Fruit fly (Drosophila melanogaster) whole organism, embryonic: Measurements from ENCODE around the gene CG5273.
A peak's percentile ranks its signal among the peaks of the same experiment; 100 is the strongest.

Experiments used
- Antp ChIP-seq: fragments of 200-800 bp; sonication (Bioruptor generic); optimal IDR thresholded peaks from 3 replicates; lab custom pipeline; 2016; ENCODE audit warnings: missing biosample characterization, missing genetic modification characterization
- Bdp1 ChIP-seq: fragments of 200-800 bp; sonication (Bioruptor generic); optimal IDR thresholded peaks from 3 replicates; lab custom pipeline; 2016; ENCODE audit warnings: missing biosample characterization, missing genetic modification characterization
- CG10366 ChIP-seq: fragments of 200-800 bp; sonication (Bioruptor generic); IDR thresholded peaks from 2 replicates; pipeline ENCODE4 v1.3.6; 2022; ENCODE audit warnings: missing biosample characterization, missing genetic modification characterization
- CG10543 ChIP-seq: fragments of 200-800 bp; sonication (Bioruptor generic); optimal IDR thresholded peaks from 3 replicates; lab custom pipeline; 2017; ENCODE audit warnings: missing biosample characterization, mild to moderate bottlenecking, missing genetic modification characterization, moderate library complexity
- CG11093 ChIP-seq: fragments of 200-800 bp; sonication (Bioruptor generic); IDR thresholded peaks from 3 replicates; pipeline ENCODE4 v1.3.6; 2022; ENCODE audit warnings: missing biosample characterization, missing genetic modification characterization
- CG11695 ChIP-seq: fragments of 200-800 bp; sonication (Bioruptor generic); IDR thresholded peaks from 3 replicates; pipeline ENCODE4 v1.3.6; 2022; ENCODE audit warnings: missing biosample characterization, missing genetic modification characterization
- CG13123 ChIP-seq: fragments of 200-800 bp; sonication (Bioruptor generic); optimal IDR thresholded peaks from 2 replicates; lab custom pipeline; 2016; ENCODE audit warnings: missing biosample characterization, missing genetic modification characterization
- CG13296 ChIP-seq: fragments of 200-800 bp; sonication (Bioruptor generic); optimal IDR thresholded peaks from 3 replicates; lab custom pipeline; 2018; ENCODE audit warnings: missing biosample characterization, mild to moderate bottlenecking, missing genetic modification characterization
- CG4328 ChIP-seq: fragments of 200-800 bp; sonication (Bioruptor generic); optimal IDR thresholded peaks from 3 replicates; lab custom pipeline; 2017; ENCODE audit warnings: missing biosample characterization, missing genetic modification reagents, missing genetic modification characterization
- CG4617 ChIP-seq: fragments of 200-800 bp; sonication (Bioruptor generic); optimal IDR thresholded peaks from 3 replicates; lab custom pipeline; 2016; ENCODE audit warnings: missing biosample characterization, missing genetic modification characterization, borderline replicate concordance
- CG7839 ChIP-seq: fragments of 200-800 bp; sonication (Bioruptor generic); optimal IDR thresholded peaks from 3 replicates; lab custom pipeline; 2018; ENCODE audit warnings: missing biosample characterization, mild to moderate bottlenecking, missing genetic modification characterization, moderate library complexity
- CG8089 ChIP-seq: fragments of 200-800 bp; sonication (Bioruptor generic); optimal IDR thresholded peaks from 3 replicates; lab custom pipeline; 2016; ENCODE audit warnings: missing biosample characterization, missing genetic modification characterization
- CG8388 ChIP-seq: fragments of 200-800 bp; sonication (Bioruptor generic); optimal IDR thresholded peaks from 2 replicates; lab custom pipeline; 2019; ENCODE audit warnings: missing biosample characterization, mild to moderate bottlenecking, missing genetic modification characterization, moderate library complexity
- CG8478 ChIP-seq: fragments of >200 bp; optimal IDR thresholded peaks from 2 replicates; lab custom pipeline; 2018
- CG9609 ChIP-seq: fragments of 200-800 bp; sonication (Bioruptor generic); optimal IDR thresholded peaks from 3 replicates; lab custom pipeline; 2016; ENCODE audit warnings: missing biosample characterization, missing genetic modification characterization
- CG9727 ChIP-seq: fragments of 200-800 bp; sonication (Bioruptor generic); optimal IDR thresholded peaks from 3 replicates; lab custom pipeline; 2017; ENCODE audit warnings: missing biosample characterization, mild to moderate bottlenecking, missing genetic modification characterization
- CG9797 ChIP-seq: fragments of 200-800 bp; sonication (Bioruptor generic); optimal IDR thresholded peaks from 3 replicates; lab custom pipeline; 2018; ENCODE audit warnings: missing biosample characterization, mild to moderate bottlenecking, missing genetic modification characterization
- CkIIα-i1 ChIP-seq: fragments of 200-800 bp; sonication (Bioruptor generic); IDR thresholded peaks from 2 replicates; pipeline ENCODE4 v1.3.6; 2022; ENCODE audit warnings: missing biosample characterization, missing genetic modification characterization
- CrebB ChIP-seq: fragments of 200-800 bp; sonication (Bioruptor generic); optimal IDR thresholded peaks from 3 replicates; lab custom pipeline; 2018; ENCODE audit warnings: missing biosample characterization, mild to moderate bottlenecking, missing genetic modification characterization
- D ChIP-seq, 2 experiments: fragments of 200-800 bp in 1 of 2; fragments of >200 bp in 1 of 2; sonication (Bioruptor generic) in 1 of 2; optimal IDR thresholded peaks; 2 replicates in 1 of 2; 3 replicates in 1 of 2; lab custom pipeline; 2017; ENCODE audit warnings: mild to moderate bottlenecking in 1 of 2, missing biosample characterization in 1 of 2, missing genetic modification characterization in 1 of 2, missing genetic modification reagents in 1 of 2
- Dp ChIP-seq: fragments of 200-800 bp; sonication (Bioruptor generic); optimal IDR thresholded peaks from 2 replicates; lab custom pipeline; 2018; ENCODE audit warnings: missing biosample characterization, mild to moderate bottlenecking, missing genetic modification characterization, moderate library complexity
- Ets65A ChIP-seq: fragments of 200-800 bp; sonication (Bioruptor generic); peaks from one replicate; lab custom pipeline; 2016; ENCODE audit warnings: missing biosample characterization, missing genetic modification characterization
- Fer1 ChIP-seq: fragments of 200-800 bp; sonication (Bioruptor generic); optimal IDR thresholded peaks from 2 replicates; lab custom pipeline; 2017; ENCODE audit warnings: missing biosample characterization, mild to moderate bottlenecking, missing genetic modification characterization
- Gug ChIP-seq: fragments of 200-800 bp; sonication (Bioruptor generic); IDR thresholded peaks from 4 replicates; pipeline ENCODE4 v1.3.6; 2022; ENCODE audit warnings: missing biosample characterization, missing genetic modification characterization
- Lhr ChIP-seq: fragments of 200-800 bp; sonication (Bioruptor generic); optimal IDR thresholded peaks from 3 replicates; lab custom pipeline; 2017; ENCODE audit warnings: mild to moderate bottlenecking, missing biosample characterization, missing genetic modification reagents, missing genetic modification characterization
- NK7.1 ChIP-seq: fragments of 200-800 bp; sonication (Bioruptor generic); optimal IDR thresholded peaks from 3 replicates; lab custom pipeline; 2016; ENCODE audit warnings: missing biosample characterization, missing genetic modification characterization
- Nf-YA ChIP-seq: fragments of 200-800 bp; sonication (Bioruptor generic); IDR thresholded peaks from 2 replicates; pipeline ENCODE4 v1.3.6; 2022; ENCODE audit warnings: missing biosample characterization, missing genetic modification characterization
- Rfx ChIP-seq: fragments of 200-800 bp; sonication (Bioruptor generic); IDR thresholded peaks from 2 replicates; pipeline ENCODE4 v1.3.6; 2022; ENCODE audit warnings: missing biosample characterization, missing genetic modification characterization
- Rx ChIP-seq: fragments of 200-800 bp; sonication (Bioruptor generic); IDR thresholded peaks from 2 replicates; pipeline ENCODE4 v1.3.6; 2022; ENCODE audit warnings: missing biosample characterization, missing genetic modification characterization
- Sox100B ChIP-seq: fragments of 200-800 bp; sonication (Bioruptor generic); optimal IDR thresholded peaks from 3 replicates; lab custom pipeline; 2018; ENCODE audit warnings: missing biosample characterization, mild to moderate bottlenecking, missing genetic modification characterization
- Spps ChIP-seq: fragments of 200-800 bp; sonication (Bioruptor generic); optimal IDR thresholded peaks from 2 replicates; lab custom pipeline; 2018; ENCODE audit warnings: missing biosample characterization, mild to moderate bottlenecking, missing genetic modification characterization
- Sry-δ ChIP-seq: fragments of 200-800 bp; sonication (Bioruptor generic); optimal IDR thresholded peaks from 2 replicates; lab custom pipeline; 2016; ENCODE audit warnings: missing biosample characterization, missing genetic modification characterization
- Trl ChIP-seq, 3 experiments: fragments of >200 bp in 2 of 3; fragments of 200-800 bp in 1 of 3; sonication (Bioruptor generic) in 1 of 3; optimal IDR thresholded peaks; 2 replicates in 1 of 3; 3 replicates in 2 of 3; lab custom pipeline; 2016 to 2017; ENCODE audit warnings: missing biosample characterization in 1 of 3, missing genetic modification characterization in 1 of 3
- bsh ChIP-seq, 2 experiments: fragments of 200-800 bp; sonication (Bioruptor generic); optimal IDR thresholded peaks; 2 replicates each; lab custom pipeline; 2017 to 2018; ENCODE audit warnings: mild to moderate bottlenecking in 2 of 2, missing biosample characterization in 2 of 2, missing genetic modification characterization in 2 of 2, moderate library complexity in 1 of 2
- cg ChIP-seq: fragments of 200-800 bp; sonication (Bioruptor generic); optimal IDR thresholded peaks from 3 replicates; lab custom pipeline; 2019; ENCODE audit warnings: missing biosample characterization, mild to moderate bottlenecking, missing genetic modification characterization, moderate library complexity
- chn ChIP-seq: fragments of 200-800 bp; sonication (Bioruptor generic); optimal IDR thresholded peaks from 2 replicates; lab custom pipeline; 2016; ENCODE audit warnings: missing biosample characterization, missing genetic modification characterization
- crc ChIP-seq: fragments of 200-800 bp; sonication (Bioruptor generic); optimal IDR thresholded peaks from 2 replicates; lab custom pipeline; 2016; ENCODE audit warnings: missing biosample characterization, missing genetic modification characterization
- dmrt11E ChIP-seq: fragments of 200-800 bp; sonication (Bioruptor generic); optimal IDR thresholded peaks from 3 replicates; lab custom pipeline; 2018; ENCODE audit warnings: missing biosample characterization, mild to moderate bottlenecking, missing genetic modification characterization, moderate library complexity
- dmrt99B ChIP-seq: fragments of 200-800 bp; sonication (Bioruptor generic); optimal IDR thresholded peaks from 2 replicates; lab custom pipeline; 2018; ENCODE audit warnings: missing biosample characterization, mild to moderate bottlenecking, missing genetic modification characterization, moderate library complexity
- exex ChIP-seq: fragments of 200-800 bp; sonication (Bioruptor generic); optimal IDR thresholded peaks from 4 replicates; lab custom pipeline; 2018; ENCODE audit warnings: missing biosample characterization, mild to moderate bottlenecking, missing genetic modification characterization, moderate library complexity
- fru ChIP-seq: fragments of >200 bp; optimal IDR thresholded peaks from 2 replicates; lab custom pipeline; 2017
- insv ChIP-seq, 2 experiments: fragments of 200-800 bp; sonication (Bioruptor generic); optimal IDR thresholded peaks; 3 replicates each; lab custom pipeline; 2016 to 2018; ENCODE audit warnings: missing biosample characterization in 2 of 2, missing genetic modification characterization in 2 of 2
- mirr ChIP-seq: fragments of 200-800 bp; sonication (Bioruptor generic); optimal IDR thresholded peaks from 3 replicates; lab custom pipeline; 2018; ENCODE audit warnings: missing biosample characterization, mild to moderate bottlenecking, missing genetic modification characterization
- mld ChIP-seq: fragments of 200-800 bp; sonication (Bioruptor generic); IDR thresholded peaks from 3 replicates; pipeline ENCODE4 v1.3.6; 2022; ENCODE audit warnings: missing biosample characterization, missing genetic modification characterization; ENCODE audit not compliant: partially characterized antibody
- peb ChIP-seq: fragments of 200-800 bp; sonication (Bioruptor generic); IDR thresholded peaks from 2 replicates; pipeline ENCODE4 v1.3.6; 2022; ENCODE audit warnings: missing biosample characterization, missing genetic modification characterization
- phol ChIP-seq: fragments of 200-800 bp; sonication (Bioruptor generic); optimal IDR thresholded peaks from 3 replicates; lab custom pipeline; 2018; ENCODE audit warnings: missing biosample characterization, mild to moderate bottlenecking, missing genetic modification characterization, moderate library complexity
- ranshi ChIP-seq: fragments of 200-800 bp; sonication (Bioruptor generic); IDR thresholded peaks from 2 replicates; pipeline ENCODE4 v1.3.6; 2022; ENCODE audit warnings: missing biosample characterization, missing genetic modification characterization
- shn ChIP-seq: fragments of 200-800 bp; sonication (Bioruptor generic); optimal IDR thresholded peaks from 3 replicates; lab custom pipeline; 2016; ENCODE audit warnings: missing biosample characterization, missing genetic modification characterization
- slbo ChIP-seq: fragments of 200-800 bp; sonication (Bioruptor generic); IDR thresholded peaks from 2 replicates; pipeline ENCODE4 v1.3.6; 2022; ENCODE audit warnings: missing biosample characterization, missing genetic modification characterization
- sr ChIP-seq: fragments of 200-800 bp; sonication (Bioruptor generic); IDR thresholded peaks from 3 replicates; pipeline ENCODE4 v1.3.6; 2022; ENCODE audit warnings: missing biosample characterization, missing genetic modification characterization
- tna ChIP-seq: fragments of 200-800 bp; sonication (Bioruptor generic); IDR thresholded peaks from 2 replicates; pipeline ENCODE4 v1.3.6; 2022; ENCODE audit warnings: missing biosample characterization, missing genetic modification characterization; ENCODE audit not compliant: partially characterized antibody
- unpg ChIP-seq: fragments of 200-800 bp; sonication (Bioruptor generic); optimal IDR thresholded peaks from 3 replicates; lab custom pipeline; 2018; ENCODE audit warnings: missing biosample characterization, mild to moderate bottlenecking, missing genetic modification characterization, moderate library complexity

CG5273 gene

dm6 chrX:792923-793322, 33.5 kb downstream of the CG5273 start, which contains the start of gene CG16989 (continued):
- peak; percentile 17 for TF ChIP-seq phol
- TF ChIP-seq slbo (GFP tag; lab: Robert Waterston, UW) = no peak
- TF ChIP-seq Nf-YA (GFP tag; lab: Robert Waterston, UW) = no peak
- no peak for TF ChIP-seq mirr (GFP tag; lab: Kevin White, UChicago)
- TF ChIP-seq tna = 0 out of 2 replicates have a peak, but pooled peaks have one; percentile 34
- peak; percentile 80 for TF ChIP-seq CG9797 (GFP tag; lab: Kevin White, UChicago)
- TF ChIP-seq CG13296 (GFP tag; lab: Kevin White, UChicago) = no peak
- TF ChIP-seq CrebB (tag; lab: Kevin White, UChicago) = no peak
- no peak for TF ChIP-seq Sox100B
- TF ChIP-seq cg = no peak
- TF ChIP-seq Sry-δ (GFP tag; lab: Kevin White, UChicago) = peak; percentile 62
- no peak for TF ChIP-seq Antp
- no peak for TF ChIP-seq CG7839 (tag; lab: Kevin White, UChicago)
- TF ChIP-seq Bdp1 (GFP tag; lab: Kevin White, UChicago) = no peak
- no peak for TF ChIP-seq exex (tag; lab: Kevin White, UChicago)
- no peak for TF ChIP-seq dmrt99B
- TF ChIP-seq Rfx = no peak
- TF ChIP-seq dmrt11E (tag; lab: Kevin White, UChicago) = no peak
- no peak for TF ChIP-seq CG9727 (GFP tag; lab: Kevin White, UChicago)
- no peak for TF ChIP-seq Ets65A (GFP tag; lab: Kevin White, UChicago)
- no peak for TF ChIP-seq CG8089
- no peak for TF ChIP-seq CG10543 (GFP tag; lab: Kevin White, UChicago)
- no peak for TF ChIP-seq crc
- no peak for TF ChIP-seq Rx (GFP tag; lab: Robert Waterston, UW)
- no peak for TF ChIP-seq chn (GFP tag; lab: Kevin White, UChicago)
- peak; percentile 15 for TF ChIP-seq Lhr (GFP tag; lab: Kevin White, UChicago)
- TF ChIP-seq Fer1 (GFP tag; lab: Kevin White, UChicago) = no peak
- no peak for TF ChIP-seq CG11093 (GFP tag; lab: Robert Waterston, UW)
- no peak for TF ChIP-seq NK7.1 (GFP tag; lab: Kevin White, UChicago)
- no peak for TF ChIP-seq CG8478 (lab: Kevin White, UChicago)
- TF ChIP-seq bsh (GFP tag; optimal IDR thresholded peaks at IDR 0.05; lab: Kevin White, UChicago) = no peak
- no peak for TF ChIP-seq Gug (GFP tag; lab: Robert Waterston, UW)
- TF ChIP-seq CG13123 (GFP tag; lab: Kevin White, UChicago) = no peak
- no peak for TF ChIP-seq ranshi
- TF ChIP-seq unpg (GFP tag; lab: Kevin White, UChicago) = no peak
- peak; percentile 7 for TF ChIP-seq CG4617 (GFP tag; lab: Kevin White, UChicago)
- no peak for TF ChIP-seq Spps
- no peak for TF ChIP-seq shn (GFP tag; lab: Kevin White, UChicago)
- no peak for TF ChIP-seq Trl (optimal IDR thresholded peaks at IDR 0.05; lab: Kevin White, UChicago)
- no peak for TF ChIP-seq Trl (GFP tag; optimal IDR thresholded peaks at IDR 0.05; lab: Kevin White, UChicago)
- no peak for TF ChIP-seq sr (GFP tag; lab: Robert Waterston, UW)
- no peak for TF ChIP-seq CG8388
- no peak for TF ChIP-seq CG9609 (GFP tag; lab: Kevin White, UChicago)
- no peak for TF ChIP-seq insv (GFP tag; optimal IDR thresholded peaks at IDR 0.05; lab: Kevin White, UChicago)
- TF ChIP-seq fru (lab: Kevin White, UChicago) = no peak
- no peak for TF ChIP-seq D (optimal IDR thresholded peaks at IDR 0.05; lab: Kevin White, UChicago)
- no peak for TF ChIP-seq D (GFP tag; optimal IDR thresholded peaks at IDR 0.05; lab: Kevin White, UChicago)
- TF ChIP-seq CG10366 (GFP tag; lab: Robert Waterston, UW) = no peak
- no peak for TF ChIP-seq CG11695
- TF ChIP-seq CG4328 (GFP tag; lab: Kevin White, UChicago) = no peak
- TF ChIP-seq mld (GFP tag; lab: Robert Waterston, UW) = no peak
- TF ChIP-seq Dp = peak; percentile 87
- TF ChIP-seq peb (GFP tag; lab: Robert Waterston, UW) = no peak
- no peak for TF ChIP-seq CkIIα-i1 (GFP tag; lab: Robert Waterston, UW)
